Fruit fly (Drosophila melanogaster) whole organism, embryonic: ENCODE measurements around the gene rogdi.

Experiments used
- B-H2 ChIP-seq: fragments of 200-800 bp; sonication (Bioruptor generic); optimal IDR thresholded peaks from 2 replicates; lab custom pipeline; 2018; ENCODE audit warnings: missing biosample characterization, mild to moderate bottlenecking, missing genetic modification characterization
- Bteb2 ChIP-seq: fragments of 200-800 bp; sonication (Bioruptor generic); optimal IDR thresholded peaks from 2 replicates; lab custom pipeline; 2016; ENCODE audit warnings: missing biosample characterization, missing genetic modification characterization
- CG10267 ChIP-seq: fragments of 200-800 bp; sonication (Bioruptor generic); optimal IDR thresholded peaks from 2 replicates; lab custom pipeline; 2018; ENCODE audit warnings: missing biosample characterization, mild to moderate bottlenecking, missing genetic modification characterization, moderate library complexity
- CG10274 ChIP-seq: fragments of 200-800 bp; sonication (Bioruptor generic); optimal IDR thresholded peaks from 3 replicates; lab custom pipeline; 2017; ENCODE audit warnings: missing biosample characterization, mild to moderate bottlenecking, missing genetic modification characterization
- CG11723 ChIP-seq: fragments of 200-800 bp; sonication (Bioruptor generic); optimal IDR thresholded peaks from 2 replicates; lab custom pipeline; 2017; ENCODE audit warnings: missing biosample characterization, mild to moderate bottlenecking, missing genetic modification characterization
- CG12104 ChIP-seq: fragments of 200-800 bp; sonication (Bioruptor generic); optimal IDR thresholded peaks from 3 replicates; lab custom pipeline; 2016; ENCODE audit warnings: missing biosample characterization, missing genetic modification characterization
- CG12236 ChIP-seq: fragments of 200-800 bp; sonication (Bioruptor generic); optimal IDR thresholded peaks from 2 replicates; lab custom pipeline; 2016; ENCODE audit warnings: missing biosample characterization, missing genetic modification characterization
- CG12299 ChIP-seq: fragments of 200-800 bp; sonication (Bioruptor generic); optimal IDR thresholded peaks from 2 replicates; lab custom pipeline; 2018; ENCODE audit warnings: missing biosample characterization, mild to moderate bottlenecking, missing genetic modification characterization
- CG13287 ChIP-seq: fragments of 200-800 bp; sonication (Bioruptor generic); IDR thresholded peaks from 2 replicates; pipeline ENCODE4 v1.3.6; 2022; ENCODE audit warnings: missing biosample characterization, missing genetic modification characterization; ENCODE audit not compliant: partially characterized antibody
- CG13624 ChIP-seq: fragments of 200-800 bp; sonication (Bioruptor generic); optimal IDR thresholded peaks from 2 replicates; lab custom pipeline; 2016; ENCODE audit warnings: missing biosample characterization, missing genetic modification characterization
- CG14050 ChIP-seq: fragments of 200-800 bp; sonication (Bioruptor generic); IDR thresholded peaks from 3 replicates; pipeline ENCODE4 v1.3.6; 2022; ENCODE audit warnings: missing biosample characterization, missing genetic modification characterization
- CG14860 ChIP-seq: fragments of 200-800 bp; sonication (Bioruptor generic); IDR thresholded peaks from 3 replicates; pipeline ENCODE4 v1.3.6; 2022; ENCODE audit warnings: missing biosample characterization, missing genetic modification characterization; ENCODE audit not compliant: partially characterized antibody
- CG15601 ChIP-seq: fragments of 200-800 bp; sonication (Bioruptor generic); optimal IDR thresholded peaks from 3 replicates; lab custom pipeline; 2019; ENCODE audit warnings: missing biosample characterization, mild to moderate bottlenecking, missing genetic modification characterization, moderate library complexity
- CG15696 ChIP-seq: fragments of 200-800 bp; sonication (Bioruptor generic); optimal IDR thresholded peaks from 2 replicates; lab custom pipeline; 2019; ENCODE audit warnings: missing biosample characterization, mild to moderate bottlenecking, missing genetic modification characterization, moderate library complexity
- CG17802 ChIP-seq: fragments of 200-800 bp; sonication (Bioruptor generic); optimal IDR thresholded peaks from 2 replicates; lab custom pipeline; 2018; ENCODE audit warnings: missing biosample characterization, mild to moderate bottlenecking, missing genetic modification characterization, moderate library complexity
- CG18764 ChIP-seq: fragments of 200-800 bp; sonication (Bioruptor generic); optimal IDR thresholded peaks from 3 replicates; lab custom pipeline; 2016; ENCODE audit warnings: missing biosample characterization, missing genetic modification characterization
- CG2199 ChIP-seq: fragments of 200-800 bp; sonication (Bioruptor generic); IDR thresholded peaks from 3 replicates; pipeline ENCODE4 v1.3.6; 2022; ENCODE audit warnings: missing biosample characterization, missing genetic modification characterization
- CG2202 ChIP-seq: fragments of 200-800 bp; sonication (Bioruptor generic); optimal IDR thresholded peaks from 2 replicates; lab custom pipeline; 2018; ENCODE audit warnings: missing biosample characterization, mild to moderate bottlenecking, missing genetic modification characterization
- CG31365 ChIP-seq: fragments of 200-800 bp; sonication (Bioruptor generic); optimal IDR thresholded peaks from 2 replicates; lab custom pipeline; 2018; ENCODE audit warnings: missing biosample characterization, mild to moderate bottlenecking, missing genetic modification characterization
- CG31441 ChIP-seq: fragments of 200-800 bp; sonication (Bioruptor generic); IDR thresholded peaks from 2 replicates; pipeline ENCODE4 v1.3.6; 2022; ENCODE audit warnings: missing biosample characterization, missing genetic modification characterization
- CG32532 ChIP-seq: fragments of 200-800 bp; sonication (Bioruptor generic); IDR thresholded peaks from 2 replicates; pipeline ENCODE4 v1.3.6; 2022; ENCODE audit warnings: missing biosample characterization, missing genetic modification characterization
- CG3407 ChIP-seq: fragments of 200-800 bp; sonication (Bioruptor generic); optimal IDR thresholded peaks from 2 replicates; lab custom pipeline; 2018; ENCODE audit warnings: missing biosample characterization, mild to moderate bottlenecking, missing genetic modification characterization
- CG4282 ChIP-seq: fragments of 200-800 bp; sonication (Bioruptor generic); optimal IDR thresholded peaks from 2 replicates; lab custom pipeline; 2016; ENCODE audit warnings: missing biosample characterization, missing genetic modification characterization
- CG7745 ChIP-seq: fragments of 200-800 bp; sonication (Bioruptor generic); optimal IDR thresholded peaks from 2 replicates; lab custom pipeline; 2018; ENCODE audit warnings: missing biosample characterization, mild to moderate bottlenecking, missing genetic modification characterization, moderate library complexity
- CG7786 ChIP-seq: fragments of 200-800 bp; sonication (Bioruptor generic); optimal IDR thresholded peaks from 2 replicates; lab custom pipeline; 2016; ENCODE audit warnings: missing biosample characterization, missing genetic modification characterization
- CG7839 ChIP-seq: fragments of 200-800 bp; sonication (Bioruptor generic); optimal IDR thresholded peaks from 3 replicates; lab custom pipeline; 2018; ENCODE audit warnings: missing biosample characterization, mild to moderate bottlenecking, missing genetic modification characterization, moderate library complexity
- CG9876 ChIP-seq: fragments of 200-800 bp; sonication (Bioruptor generic); optimal IDR thresholded peaks from 2 replicates; lab custom pipeline; 2016; ENCODE audit warnings: missing biosample characterization, missing genetic modification characterization
- CHES-1-like ChIP-seq: fragments of 200-800 bp; sonication (Bioruptor generic); optimal IDR thresholded peaks from 2 replicates; lab custom pipeline; 2016; ENCODE audit warnings: missing biosample characterization, missing genetic modification characterization
- Dfd ChIP-seq, 2 experiments: fragments of >200 bp; optimal IDR thresholded peaks; 2 replicates each; lab custom pipeline; 2017; ENCODE audit warnings: missing biosample characterization in 2 of 2, missing genetic modification characterization in 2 of 2
- Doc3 ChIP-seq: fragments of 200-800 bp; sonication (Bioruptor generic); IDR thresholded peaks from 3 replicates; pipeline ENCODE4 v1.3.6; 2022; ENCODE audit warnings: missing biosample characterization, missing genetic modification characterization; ENCODE audit not compliant: partially characterized antibody
- Eip74EF ChIP-seq, 2 experiments: fragments of 200-800 bp in 1 of 2; fragments of >200 bp in 1 of 2; sonication (Bioruptor generic) in 1 of 2; optimal IDR thresholded peaks; 2 replicates each; lab custom pipeline; 2017 to 2019; ENCODE audit warnings: missing biosample characterization in 2 of 2, missing genetic modification characterization in 2 of 2, mild to moderate bottlenecking in 1 of 2, moderate library complexity in 1 of 2
- Gsc ChIP-seq: fragments of 200-800 bp; sonication (Bioruptor generic); IDR thresholded peaks from 2 replicates; pipeline ENCODE4 v1.3.6; 2022; ENCODE audit warnings: missing biosample characterization, missing genetic modification characterization
- Hmx ChIP-seq: fragments of 200-800 bp; sonication (Bioruptor generic); optimal IDR thresholded peaks from 2 replicates; lab custom pipeline; 2016; ENCODE audit warnings: missing biosample characterization, missing genetic modification characterization
- Meics ChIP-seq: fragments of 200-800 bp; sonication (Bioruptor generic); optimal IDR thresholded peaks from 2 replicates; lab custom pipeline; 2017; ENCODE audit warnings: missing biosample characterization, mild to moderate bottlenecking, missing genetic modification characterization
- Sin3A ChIP-seq: fragments of >200 bp; optimal IDR thresholded peaks from 2 replicates; lab custom pipeline; 2018
- bsh ChIP-seq, 2 experiments: fragments of 200-800 bp; sonication (Bioruptor generic); optimal IDR thresholded peaks; 2 replicates each; lab custom pipeline; 2017 to 2018; ENCODE audit warnings: mild to moderate bottlenecking in 2 of 2, missing biosample characterization in 2 of 2, missing genetic modification characterization in 2 of 2, moderate library complexity in 1 of 2
- btn ChIP-seq: fragments of 200-800 bp; sonication (Bioruptor generic); optimal IDR thresholded peaks from 2 replicates; lab custom pipeline; 2016; ENCODE audit warnings: missing biosample characterization, missing genetic modification characterization
- caup ChIP-seq: fragments of 200-800 bp; sonication (Bioruptor generic); optimal IDR thresholded peaks from 3 replicates; lab custom pipeline; 2017; ENCODE audit warnings: missing biosample characterization, mild to moderate bottlenecking, missing genetic modification characterization, moderate library complexity; ENCODE audit not compliant: severe bottlenecking
- dysf ChIP-seq: fragments of 200-800 bp; sonication (Bioruptor generic); IDR thresholded peaks from 3 replicates; pipeline ENCODE4 v1.3.6; 2022; ENCODE audit warnings: missing biosample characterization, missing genetic modification characterization
- esg ChIP-seq: fragments of 200-800 bp; sonication (Bioruptor generic); conservative IDR thresholded peaks from 2 replicates; pipeline ENCODE4 v1.3.6; 2022; ENCODE audit warnings: missing biosample characterization, missing genetic modification characterization
- fru ChIP-seq: fragments of >200 bp; optimal IDR thresholded peaks from 2 replicates; lab custom pipeline; 2017
- ham ChIP-seq: fragments of 200-800 bp; sonication (Bioruptor generic); IDR thresholded peaks from 2 replicates; pipeline ENCODE4 v1.3.6; 2022; ENCODE audit warnings: missing biosample characterization, missing genetic modification characterization
- jumu ChIP-seq: fragments of 200-800 bp; sonication (Bioruptor generic); optimal IDR thresholded peaks from 3 replicates; lab custom pipeline; 2016; ENCODE audit warnings: missing biosample characterization, missing genetic modification characterization
- mirr ChIP-seq: fragments of 200-800 bp; sonication (Bioruptor generic); optimal IDR thresholded peaks from 3 replicates; lab custom pipeline; 2018; ENCODE audit warnings: missing biosample characterization, mild to moderate bottlenecking, missing genetic modification characterization
- oc ChIP-seq: fragments of 200-800 bp; sonication (Bioruptor generic); optimal IDR thresholded peaks from 2 replicates; lab custom pipeline; 2018; ENCODE audit warnings: missing biosample characterization, mild to moderate bottlenecking, missing genetic modification characterization, moderate library complexity
- otp ChIP-seq: fragments of 200-800 bp; sonication (Bioruptor generic); IDR thresholded peaks from 3 replicates; pipeline ENCODE4, ENCODE4 v1.3.6; 2022; ENCODE audit warnings: missing biosample characterization, missing genetic modification characterization
- pfk ChIP-seq: fragments of 200-800 bp; sonication (Bioruptor generic); optimal IDR thresholded peaks from 2 replicates; lab custom pipeline; 2018; ENCODE audit warnings: missing biosample characterization, mild to moderate bottlenecking, missing genetic modification characterization, moderate library complexity
- phol ChIP-seq: fragments of 200-800 bp; sonication (Bioruptor generic); optimal IDR thresholded peaks from 3 replicates; lab custom pipeline; 2018; ENCODE audit warnings: missing biosample characterization, mild to moderate bottlenecking, missing genetic modification characterization, moderate library complexity
- salm ChIP-seq: fragments of 200-800 bp; sonication (Bioruptor generic); optimal IDR thresholded peaks from 2 replicates; lab custom pipeline; 2018; ENCODE audit warnings: missing biosample characterization, mild to moderate bottlenecking, missing genetic modification characterization
- slbo ChIP-seq: fragments of 200-800 bp; sonication (Bioruptor generic); IDR thresholded peaks from 2 replicates; pipeline ENCODE4 v1.3.6; 2022; ENCODE audit warnings: missing biosample characterization, missing genetic modification characterization
- trh ChIP-seq: fragments of 200-800 bp; sonication (Bioruptor generic); optimal IDR thresholded peaks from 2 replicates; lab custom pipeline; 2016; ENCODE audit warnings: missing biosample characterization, missing genetic modification characterization
- zen2 ChIP-seq: fragments of 200-800 bp; sonication (Bioruptor generic); IDR thresholded peaks from 3 replicates; pipeline ENCODE4 v1.3.6; 2022; ENCODE audit warnings: missing biosample characterization, missing genetic modification characterization; ENCODE audit not compliant: partially characterized antibody

Gene rogdi

DNA sequence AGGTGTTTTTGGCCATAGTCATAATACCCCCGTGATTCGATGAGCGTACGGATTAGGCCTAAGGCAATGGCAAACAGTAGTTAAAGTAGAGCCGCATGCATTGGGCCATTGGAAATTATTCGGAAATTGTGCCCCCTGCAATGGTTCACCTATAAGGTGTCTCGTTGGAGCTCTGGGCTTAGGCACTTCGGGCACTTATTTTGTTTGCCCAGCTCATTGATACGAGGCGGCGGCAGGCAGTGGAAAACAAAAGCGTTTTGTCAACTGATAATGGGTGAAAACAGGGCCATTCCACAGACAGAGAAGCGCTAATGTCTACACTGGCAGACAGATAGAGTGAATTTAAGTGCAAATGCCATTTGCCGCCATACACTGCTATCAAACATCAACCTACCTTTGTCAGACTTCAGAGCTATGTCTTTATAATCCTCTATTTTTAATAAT lies 43.0 kb upstream of the rogdi start (continued):
- TF ChIP-seq CG7839, result no peak
- no peak for TF ChIP-seq Eip74EF (GFP tag; optimal IDR thresholded peaks at IDR 0.05; lab: Kevin White, UChicago)
- TF ChIP-seq CG12104 (GFP tag; lab: Kevin White, UChicago), result no peak
- no peak for TF ChIP-seq ham (GFP tag; lab: Robert Waterston, UW)
- TF ChIP-seq jumu (GFP tag; lab: Kevin White, UChicago), result no peak
- TF ChIP-seq zen2, result no peak
- TF ChIP-seq CG14860 (GFP tag; lab: Robert Waterston, UW), result no peak
- TF ChIP-seq btn, result no peak
- TF ChIP-seq oc (tag; lab: Kevin White, UChicago), result no peak
- TF ChIP-seq CG12236 (GFP tag; lab: Kevin White, UChicago), result no peak
- TF ChIP-seq phol, result no peak
- TF ChIP-seq CG13624 (GFP tag; lab: Kevin White, UChicago), result no peak
- no peak for TF ChIP-seq Sin3A (lab: Kevin White, UChicago)
- TF ChIP-seq CG18764 (GFP tag; lab: Kevin White, UChicago), result no peak
- TF ChIP-seq Doc3 (GFP tag; lab: Robert Waterston, UW), result no peak
- TF ChIP-seq CG7786 (GFP tag; lab: Kevin White, UChicago), result no peak
- TF ChIP-seq pfk (GFP tag; lab: Kevin White, UChicago), result no peak
- peak; percentile 53 for TF ChIP-seq slbo (GFP tag; lab: Robert Waterston, UW)
- TF ChIP-seq CG32532 (GFP tag; lab: Robert Waterston, UW), result peak; percentile 41; the same call in 1 of the 2 replicates
- TF ChIP-seq CG7745 (tag; lab: Kevin White, UChicago), result no peak
- TF ChIP-seq CG17802 (tag; lab: Kevin White, UChicago), result no peak
- TF ChIP-seq CG15696 (tag; lab: Kevin White, UChicago), result no peak
- no peak for TF ChIP-seq CG13287
- TF ChIP-seq mirr (GFP tag; lab: Kevin White, UChicago), result peak; percentile 66
- TF ChIP-seq CG4282, result no peak
- TF ChIP-seq CG10267, result no peak
- no peak for TF ChIP-seq Bteb2
- TF ChIP-seq CG31365, result no peak
- no peak for TF ChIP-seq esg (GFP tag; lab: Robert Waterston, UW)
- no peak for TF ChIP-seq CG2202 (tag; lab: Kevin White, UChicago)
- TF ChIP-seq Hmx (GFP tag; lab: Kevin White, UChicago), result no peak
- no peak for TF ChIP-seq CG9876 (GFP tag; lab: Kevin White, UChicago)
- TF ChIP-seq Meics (GFP tag; lab: Kevin White, UChicago), result no peak
- peak; percentile 46; the same call in 2 of the 3 replicates for TF ChIP-seq dysf (GFP tag; lab: Robert Waterston, UW)
- no peak for TF ChIP-seq otp (GFP tag; lab: Robert Waterston, UW)
- TF ChIP-seq CG15601 (tag; lab: Kevin White, UChicago), result no peak
- no peak for TF ChIP-seq Dfd (GFP tag; optimal IDR thresholded peaks at IDR 0.05; lab: Kevin White, UChicago)
- TF ChIP-seq bsh (GFP tag; optimal IDR thresholded peaks at IDR 0.05; lab: Kevin White, UChicago), result no peak
- TF ChIP-seq CG14050, result no peak
- TF ChIP-seq CG31441 (GFP tag; lab: Robert Waterston, UW), result no peak
- peak; percentile 6 for TF ChIP-seq salm (tag; lab: Kevin White, UChicago)
- no peak for TF ChIP-seq Gsc
- TF ChIP-seq fru (lab: Kevin White, UChicago), result no peak
- TF ChIP-seq B-H2 (GFP tag; lab: Kevin White, UChicago), result peak; percentile 39
- TF ChIP-seq CHES-1-like (GFP tag; lab: Kevin White, UChicago), result no peak
- no peak for TF ChIP-seq CG12299
- no peak for TF ChIP-seq trh
- no peak for TF ChIP-seq CG10274 (GFP tag; lab: Kevin White, UChicago)
- TF ChIP-seq CG2199, result no peak
- no peak for TF ChIP-seq CG3407 (GFP tag; lab: Kevin White, UChicago)
- no peak for TF ChIP-seq CG11723 (GFP tag; lab: Kevin White, UChicago)
- peak; percentile 24 for TF ChIP-seq caup
